Fruit fly (Drosophila melanogaster): Measurements from ENCODE around the gene CG43342.

The CG43342 gene

DNA sequence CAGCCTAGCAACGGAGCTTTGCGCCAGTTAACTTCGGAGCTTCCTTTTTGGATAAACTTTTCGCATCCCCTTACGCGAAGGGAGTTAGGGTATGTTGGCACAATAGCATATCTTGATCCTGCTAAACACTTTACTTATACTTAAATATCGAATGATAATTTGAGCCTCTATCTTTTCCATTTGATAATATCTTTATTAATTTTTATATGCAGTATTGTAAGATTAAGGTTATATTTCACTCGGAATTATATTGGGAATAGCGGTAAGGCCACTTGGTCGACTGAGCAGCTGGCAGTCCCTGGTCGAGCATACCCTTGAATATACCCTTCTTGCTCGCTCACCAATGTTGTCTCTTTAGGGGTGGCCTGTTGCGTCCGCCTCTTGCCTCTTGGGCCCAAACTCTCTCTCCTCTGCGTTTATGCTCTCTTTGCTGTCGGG, 12.3 kb upstream of the CG43342 start (continued):
- no peak for TF ChIP-seq hbn (GFP tag; IDR thresholded peaks at IDR 0.05; ENCODE audit: partially characterized antibody)
- TF ChIP-seq Mes4 (GFP tag; optimal IDR thresholded peaks at IDR 0.05) = no peak
- peak; percentile 37 for TF ChIP-seq Jarid2 (GFP tag; optimal IDR thresholded peaks at IDR 0.05)
- TF ChIP-seq dpn (GFP tag; optimal IDR thresholded peaks at IDR 0.05) = peak; percentile 47 to 78
- TF ChIP-seq CG17568 (GFP tag; optimal IDR thresholded peaks at IDR 0.05) = no peak
- TF ChIP-seq CG12391 (tag; optimal IDR thresholded peaks at IDR 0.05) = peak; percentile 62
- peak; percentile 14 for TF ChIP-seq CG2116 (GFP tag; optimal IDR thresholded peaks at IDR 0.05)
- peak; percentile 57 for TF ChIP-seq NK7.1 (GFP tag; optimal IDR thresholded peaks at IDR 0.05)
- TF ChIP-seq CG3407 (GFP tag; optimal IDR thresholded peaks at IDR 0.05) = peak; percentile 39
- TF ChIP-seq pho (GFP tag; optimal IDR thresholded peaks at IDR 0.05) = peak; percentile 19
- TF ChIP-seq Sox102F (GFP tag; optimal IDR thresholded peaks at IDR 0.05) = peak; percentile 61
- no peak for TF ChIP-seq emc (GFP tag; optimal IDR thresholded peaks at IDR 0.05)
- TF ChIP-seq CG9727 (GFP tag; optimal IDR thresholded peaks at IDR 0.05) = peak; percentile 74
- no peak for TF ChIP-seq Dfd (GFP tag; optimal IDR thresholded peaks at IDR 0.05)
- TF ChIP-seq slbo (GFP tag; IDR thresholded peaks at IDR 0.05) = peak; percentile 92
- TF ChIP-seq bcd (GFP tag; optimal IDR thresholded peaks at IDR 0.05) = peak; percentile 65
- peak; percentile 51 for TF ChIP-seq wor (GFP tag; IDR thresholded peaks at IDR 0.05)
- no peak for TF ChIP-seq zf30C (GFP tag; optimal IDR thresholded peaks at IDR 0.05)
- 0 out of 2 replicates have a peak, but pooled peaks have one; percentile 39 for TF ChIP-seq peb (GFP tag; IDR thresholded peaks at IDR 0.05)
- TF ChIP-seq Dek (tag; optimal IDR thresholded peaks at IDR 0.05) = peak; percentile 49
- no peak for TF ChIP-seq Atf3 (GFP tag; optimal IDR thresholded peaks at IDR 0.05)
- peak; percentile 68 to 80 for TF ChIP-seq Trl (optimal IDR thresholded peaks at IDR 0.05)
- TF ChIP-seq Trl (GFP tag; optimal IDR thresholded peaks at IDR 0.05) = peak; percentile 35
- peak; percentile 37 for TF ChIP-seq pnt (GFP tag; optimal IDR thresholded peaks at IDR 0.05)
- TF ChIP-seq CG9609 (GFP tag; optimal IDR thresholded peaks at IDR 0.05) = no peak
- TF ChIP-seq CG12942 (GFP tag; optimal IDR thresholded peaks at IDR 0.05) = peak; percentile 26
- TF ChIP-seq D19B (GFP tag; optimal IDR thresholded peaks at IDR 0.05) = peak; percentile 94
- no peak for TF ChIP-seq CkIIα-i1 (GFP tag; IDR thresholded peaks at IDR 0.05)
- no peak for TF ChIP-seq Sry-δ (GFP tag; optimal IDR thresholded peaks at IDR 0.05)
- peak; percentile 19 for TF ChIP-seq CG8359 (GFP tag; optimal IDR thresholded peaks at IDR 0.05; ENCODE audit: borderline replicate concordance)
- no peak for TF ChIP-seq twi (tag; optimal IDR thresholded peaks at IDR 0.05)
- TF ChIP-seq gem (tag; optimal IDR thresholded peaks at IDR 0.05) = peak; percentile 76
- TF ChIP-seq Abd-B (GFP tag; optimal IDR thresholded peaks at IDR 0.05) = no peak
- peak; percentile 58 for TF ChIP-seq CG17385 (GFP tag; optimal IDR thresholded peaks at IDR 0.05)
- no peak for TF ChIP-seq CG4854 (GFP tag; optimal IDR thresholded peaks at IDR 0.05)
- peak; percentile 29; the same call in 1 of the 3 replicates for TF ChIP-seq H15 (GFP tag; IDR thresholded peaks at IDR 0.05)
- no peak for TF ChIP-seq CG15601 (tag; optimal IDR thresholded peaks at IDR 0.05)
- TF ChIP-seq pita (GFP tag; optimal IDR thresholded peaks at IDR 0.05) = no peak
- no peak for TF ChIP-seq psq (GFP tag; optimal IDR thresholded peaks at IDR 0.05)
- no peak for TF ChIP-seq Dp (GFP tag; optimal IDR thresholded peaks at IDR 0.05)
- peak; percentile 72 for TF ChIP-seq tgo (GFP tag; IDR thresholded peaks at IDR 0.05)
- peak; percentile 46 for TF ChIP-seq CG6854 (GFP tag; optimal IDR thresholded peaks at IDR 0.05)
- TF ChIP-seq crc (GFP tag; optimal IDR thresholded peaks at IDR 0.05) = peak; percentile 46
- TF ChIP-seq CG10654 (GFP tag; optimal IDR thresholded peaks at IDR 0.05) = peak; percentile 42
- peak; percentile 37 for TF ChIP-seq HmgZ (tag; optimal IDR thresholded peaks at IDR 0.05)
- TF ChIP-seq CG32772 (GFP tag; IDR thresholded peaks at IDR 0.05) = peak; percentile 58
- TF ChIP-seq Ets97D (GFP tag; optimal IDR thresholded peaks at IDR 0.05) = no peak
- no peak for TF ChIP-seq repo (GFP tag; optimal IDR thresholded peaks at IDR 0.05)
- TF ChIP-seq Stat92E (GFP tag; optimal IDR thresholded peaks at IDR 0.05) = no peak
- no peak for TF ChIP-seq MTF-1 (GFP tag; optimal IDR thresholded peaks at IDR 0.05; ENCODE audit: borderline replicate concordance)
- TF ChIP-seq CG18262 (tag; optimal IDR thresholded peaks at IDR 0.05) = peak; percentile 57
